Fruit fly (Drosophila melanogaster) whole organism, embryonic: ENCODE measurements around the gene eIF3i.
A peak's percentile ranks its signal among the peaks of the same experiment; 100 is the strongest.

Source experiments
- BtbVII ChIP-seq: fragments of 200-800 bp; sonication (Bioruptor generic); optimal IDR thresholded peaks from 3 replicates; lab custom pipeline; 2017; ENCODE audit warnings: missing biosample characterization, mild to moderate bottlenecking, missing genetic modification characterization
- Bteb2 ChIP-seq: fragments of 200-800 bp; sonication (Bioruptor generic); optimal IDR thresholded peaks from 2 replicates; lab custom pipeline; 2016; ENCODE audit warnings: missing biosample characterization, missing genetic modification characterization
- C15 ChIP-seq: fragments of 200-800 bp; sonication (Bioruptor generic); IDR thresholded peaks from 3 replicates; pipeline ENCODE4 v1.3.6; 2022; ENCODE audit warnings: missing biosample characterization, missing genetic modification characterization
- CG11695 ChIP-seq: fragments of 200-800 bp; sonication (Bioruptor generic); IDR thresholded peaks from 3 replicates; pipeline ENCODE4 v1.3.6; 2022; ENCODE audit warnings: missing biosample characterization, missing genetic modification characterization
- CG12104 ChIP-seq: fragments of 200-800 bp; sonication (Bioruptor generic); optimal IDR thresholded peaks from 3 replicates; lab custom pipeline; 2016; ENCODE audit warnings: missing biosample characterization, missing genetic modification characterization
- CG13775 ChIP-seq: fragments of 200-800 bp; sonication (Bioruptor generic); optimal IDR thresholded peaks from 3 replicates; lab custom pipeline; 2017; ENCODE audit warnings: missing biosample characterization, mild to moderate bottlenecking, missing genetic modification characterization
- CG14014 ChIP-seq: fragments of 200-800 bp; sonication (Bioruptor generic); IDR thresholded peaks from 2 replicates; pipeline ENCODE4 v1.3.6; 2022; ENCODE audit warnings: missing biosample characterization, missing genetic modification characterization
- CG14667 ChIP-seq: fragments of 200-800 bp; sonication (Bioruptor generic); IDR thresholded peaks from 2 replicates; pipeline ENCODE4 v1.3.6; 2022; ENCODE audit warnings: missing biosample characterization, missing genetic modification characterization
- CG1529 ChIP-seq: fragments of 200-800 bp; sonication (Bioruptor generic); optimal IDR thresholded peaks from 3 replicates; lab custom pipeline; 2018; ENCODE audit warnings: missing biosample characterization, missing genetic modification characterization
- CG16779 ChIP-seq: fragments of 200-800 bp; sonication (Bioruptor generic); IDR thresholded peaks from 2 replicates; pipeline ENCODE4 v1.3.6; 2022; ENCODE audit warnings: missing biosample characterization, missing genetic modification characterization
- CG18262 ChIP-seq: fragments of 200-800 bp; optimal IDR thresholded peaks from 3 replicates; lab custom pipeline; 2019; ENCODE audit warnings: missing biosample characterization, mild to moderate bottlenecking, missing genetic modification characterization, moderate library complexity
- CG2199 ChIP-seq: fragments of 200-800 bp; sonication (Bioruptor generic); IDR thresholded peaks from 3 replicates; pipeline ENCODE4 v1.3.6; 2022; ENCODE audit warnings: missing biosample characterization, missing genetic modification characterization
- CG2712 ChIP-seq: fragments of 200-800 bp; optimal IDR thresholded peaks from 3 replicates; lab custom pipeline; 2019; ENCODE audit warnings: missing biosample characterization, mild to moderate bottlenecking, missing genetic modification characterization, moderate library complexity
- CG2875 ChIP-seq: fragments of 200-800 bp; sonication (Bioruptor generic); optimal IDR thresholded peaks from 2 replicates; lab custom pipeline; 2017; ENCODE audit warnings: missing biosample characterization, mild to moderate bottlenecking, missing genetic modification characterization, missing genetic modification reagents
- CG31365 ChIP-seq: fragments of 200-800 bp; sonication (Bioruptor generic); optimal IDR thresholded peaks from 2 replicates; lab custom pipeline; 2018; ENCODE audit warnings: missing biosample characterization, mild to moderate bottlenecking, missing genetic modification characterization
- CG32767 ChIP-seq: fragments of 200-800 bp; sonication (Bioruptor generic); IDR thresholded peaks from 2 replicates; pipeline ENCODE4 v1.3.6; 2022; ENCODE audit warnings: missing biosample characterization, missing genetic modification characterization
- CG3407 ChIP-seq: fragments of 200-800 bp; sonication (Bioruptor generic); optimal IDR thresholded peaks from 2 replicates; lab custom pipeline; 2018; ENCODE audit warnings: missing biosample characterization, mild to moderate bottlenecking, missing genetic modification characterization
- CG4854 ChIP-seq: fragments of 200-800 bp; sonication (Bioruptor generic); optimal IDR thresholded peaks from 2 replicates; lab custom pipeline; 2016; ENCODE audit warnings: missing biosample characterization, missing genetic modification characterization, inconsistent platforms
- CG7556 ChIP-seq: fragments of 200-800 bp; sonication (Bioruptor generic); optimal IDR thresholded peaks from 2 replicates; lab custom pipeline; 2017; ENCODE audit warnings: missing biosample characterization, mild to moderate bottlenecking, missing genetic modification characterization
- CG7928 ChIP-seq: fragments of 200-800 bp; sonication (Bioruptor generic); optimal IDR thresholded peaks from 2 replicates; lab custom pipeline; 2017; ENCODE audit warnings: missing biosample characterization, mild to moderate bottlenecking, missing genetic modification characterization
- CG8290 ChIP-seq, 3 experiments: fragments of 200-800 bp; sonication (Bioruptor generic); optimal IDR thresholded peaks; 2 replicates each; lab custom pipeline; 2016 to 2019; ENCODE audit warnings: missing biosample characterization in 3 of 3, missing genetic modification characterization in 3 of 3, mild to moderate bottlenecking in 2 of 3, moderate library complexity in 1 of 3
- CG8359 ChIP-seq: fragments of 200-800 bp; sonication (Bioruptor generic); optimal IDR thresholded peaks from 2 replicates; lab custom pipeline; 2017; ENCODE audit warnings: missing biosample characterization, mild to moderate bottlenecking, missing genetic modification characterization, borderline replicate concordance
- CG8924 ChIP-seq: fragments of 200-800 bp; optimal IDR thresholded peaks from 3 replicates; lab custom pipeline; 2019; ENCODE audit warnings: missing biosample characterization, mild to moderate bottlenecking, missing genetic modification characterization, moderate library complexity
- CG9817 ChIP-seq: fragments of 200-800 bp; sonication (Bioruptor generic); optimal IDR thresholded peaks from 2 replicates; lab custom pipeline; 2018; ENCODE audit warnings: missing biosample characterization, mild to moderate bottlenecking, missing genetic modification characterization, moderate library complexity
- CG9876 ChIP-seq: fragments of 200-800 bp; sonication (Bioruptor generic); optimal IDR thresholded peaks from 2 replicates; lab custom pipeline; 2016; ENCODE audit warnings: missing biosample characterization, missing genetic modification characterization
- Dref ChIP-seq: fragments of 200-800 bp; sonication (Bioruptor generic); IDR thresholded peaks from 2 replicates; pipeline ENCODE4 v1.3.6; 2022; ENCODE audit warnings: missing biosample characterization, missing genetic modification characterization
- Gug ChIP-seq: fragments of 200-800 bp; sonication (Bioruptor generic); IDR thresholded peaks from 4 replicates; pipeline ENCODE4 v1.3.6; 2022; ENCODE audit warnings: missing biosample characterization, missing genetic modification characterization
- HLH54F ChIP-seq: fragments of 200-800 bp; sonication (Bioruptor generic); optimal IDR thresholded peaks from 3 replicates; lab custom pipeline; 2016; ENCODE audit warnings: missing biosample characterization, missing genetic modification characterization
- Sox100B ChIP-seq: fragments of 200-800 bp; sonication (Bioruptor generic); optimal IDR thresholded peaks from 3 replicates; lab custom pipeline; 2018; ENCODE audit warnings: missing biosample characterization, mild to moderate bottlenecking, missing genetic modification characterization
- Sry-δ ChIP-seq: fragments of 200-800 bp; sonication (Bioruptor generic); optimal IDR thresholded peaks from 2 replicates; lab custom pipeline; 2016; ENCODE audit warnings: missing biosample characterization, missing genetic modification characterization
- Vsx1 ChIP-seq: fragments of 200-800 bp; sonication (Bioruptor generic); optimal IDR thresholded peaks from 2 replicates; lab custom pipeline; 2017; ENCODE audit warnings: missing biosample characterization, mild to moderate bottlenecking, missing genetic modification characterization, missing genetic modification reagents
- cato ChIP-seq: fragments of 200-800 bp; sonication (Bioruptor generic); optimal IDR thresholded peaks from 2 replicates; lab custom pipeline; 2016; ENCODE audit warnings: missing biosample characterization, missing genetic modification characterization, borderline replicate concordance
- crol ChIP-seq: fragments of 200-800 bp; sonication (Bioruptor generic); IDR thresholded peaks from 2 replicates; pipeline ENCODE4 v1.3.6; 2022; ENCODE audit warnings: missing biosample characterization, missing genetic modification characterization
- da ChIP-seq: fragments of 200-800 bp; sonication (Bioruptor generic); optimal IDR thresholded peaks from 2 replicates; lab custom pipeline; 2016; ENCODE audit warnings: missing biosample characterization, missing genetic modification characterization
- dm ChIP-seq: fragments of 200-800 bp; sonication (Bioruptor generic); optimal IDR thresholded peaks from 3 replicates; lab custom pipeline; 2016; ENCODE audit warnings: missing biosample characterization, missing genetic modification characterization
- emc ChIP-seq: fragments of 200-800 bp; sonication (Bioruptor generic); optimal IDR thresholded peaks from 2 replicates; lab custom pipeline; 2016; ENCODE audit warnings: missing biosample characterization, missing genetic modification characterization
- eyg ChIP-seq: fragments of 200-800 bp; sonication (Bioruptor generic); optimal IDR thresholded peaks from 3 replicates; lab custom pipeline; 2016; ENCODE audit warnings: missing biosample characterization, missing genetic modification characterization
- fd64A ChIP-seq: fragments of 200-800 bp; sonication (Bioruptor generic); optimal IDR thresholded peaks from 3 replicates; lab custom pipeline; 2018; ENCODE audit warnings: missing biosample characterization, mild to moderate bottlenecking, missing genetic modification characterization
- ftz-f1 ChIP-seq: fragments of 200-800 bp; sonication (Bioruptor generic); optimal IDR thresholded peaks from 2 replicates; lab custom pipeline; 2016; ENCODE audit warnings: missing biosample characterization, missing genetic modification characterization
- grau ChIP-seq: fragments of 200-800 bp; optimal IDR thresholded peaks from 3 replicates; lab custom pipeline; 2019; ENCODE audit warnings: missing biosample characterization, mild to moderate bottlenecking, missing genetic modification characterization, moderate library complexity
- h ChIP-seq: fragments of >200 bp; optimal IDR thresholded peaks from 2 replicates; lab custom pipeline; 2017
- insv ChIP-seq, 2 experiments: fragments of 200-800 bp; sonication (Bioruptor generic); optimal IDR thresholded peaks; 3 replicates each; lab custom pipeline; 2016 to 2018; ENCODE audit warnings: missing biosample characterization in 2 of 2, missing genetic modification characterization in 2 of 2
- lilli ChIP-seq: fragments of 200-800 bp; sonication (Bioruptor generic); optimal IDR thresholded peaks from 3 replicates; lab custom pipeline; 2016; ENCODE audit warnings: missing biosample characterization, missing genetic modification characterization
- maf-S ChIP-seq: fragments of 200-800 bp; sonication (Bioruptor generic); optimal IDR thresholded peaks from 2 replicates; lab custom pipeline; 2016; ENCODE audit warnings: missing biosample characterization, missing genetic modification characterization
- peb ChIP-seq: fragments of 200-800 bp; sonication (Bioruptor generic); IDR thresholded peaks from 2 replicates; pipeline ENCODE4 v1.3.6; 2022; ENCODE audit warnings: missing biosample characterization, missing genetic modification characterization
- sd ChIP-seq: fragments of 200-800 bp; sonication (Bioruptor generic); optimal IDR thresholded peaks from 3 replicates; lab custom pipeline; 2018; ENCODE audit warnings: missing biosample characterization, mild to moderate bottlenecking, missing genetic modification characterization, moderate library complexity
- sim ChIP-seq: fragments of 200-800 bp; sonication (Bioruptor generic); IDR thresholded peaks from 2 replicates; pipeline ENCODE4 v1.3.6; 2022; ENCODE audit warnings: missing biosample characterization, missing genetic modification characterization
- sima ChIP-seq: fragments of 200-800 bp; sonication (Bioruptor generic); optimal IDR thresholded peaks from 2 replicates; lab custom pipeline; 2016; ENCODE audit warnings: missing biosample characterization, missing genetic modification characterization
- slp2 ChIP-seq: fragments of 200-800 bp; sonication (Bioruptor generic); optimal IDR thresholded peaks from 2 replicates; lab custom pipeline; 2016; ENCODE audit warnings: missing biosample characterization, missing genetic modification characterization
- sr ChIP-seq: fragments of 200-800 bp; sonication (Bioruptor generic); IDR thresholded peaks from 3 replicates; pipeline ENCODE4 v1.3.6; 2022; ENCODE audit warnings: missing biosample characterization, missing genetic modification characterization
- twi ChIP-seq: fragments of 200-800 bp; optimal IDR thresholded peaks from 2 replicates; lab custom pipeline; 2019; ENCODE audit warnings: missing biosample characterization, mild to moderate bottlenecking, missing genetic modification characterization, moderate library complexity

The eIF3i gene

dm6 chr2L:4976988-4977551 lies 9.5 kb upstream of the eIF3i start, which contains the start of the genes Gmd and CG3792 (continued):
- TF ChIP-seq CG8359 (GFP tag; lab: Kevin White, UChicago) (peak; percentile 88), CG8290 (GFP tag; optimal IDR thresholded peaks at IDR 0.05; lab: Kevin White, UChicago) (peak; percentile 95), CG8290 (tag; optimal IDR thresholded peaks at IDR 0.05; lab: Kevin White, UChicago) (peak; percentile 82 to 84), da (GFP tag; lab: Kevin White, UChicago) (peak; percentile 69), CG16779 (GFP tag; lab: Robert Waterston, UW) (peak; percentile 89), dm (GFP tag; lab: Kevin White, UChicago) (peak; percentile 83), grau (tag; lab: Kevin White, UChicago) (peak; percentile 95), CG12104 (GFP tag; lab: Kevin White, UChicago) (peak; percentile 93), cato (peak; percentile 91), eyg (peak; percentile 67), Bteb2 (GFP tag; lab: Kevin White, UChicago) (peak; percentile 94), CG3407 (GFP tag; lab: Kevin White, UChicago) (peak; percentile 78), CG18262 (tag; lab: Kevin White, UChicago) (peak; percentile 97), CG14667 (peak; percentile 93), CG11695 (peak; percentile 96), Vsx1 (no peak), Dref (GFP tag; lab: Robert Waterston, UW) (peak; percentile 77), Gug (peak; percentile 94), CG7556 (GFP tag; lab: Kevin White, UChicago) (peak; percentile 96), CG7928 (peak; percentile 72), C15 (peak; percentile 92), sim (GFP tag; lab: Robert Waterston, UW) (peak; percentile 94), CG2199 (GFP tag; lab: Robert Waterston, UW) (peak; percentile 81; the same call in 1 of the 3 replicates), CG13775 (GFP tag; lab: Kevin White, UChicago) (peak; percentile 96), h (lab: Kevin White, UChicago) (no peak), sima (GFP tag; lab: Kevin White, UChicago) (peak; percentile 77), CG2875 (peak; percentile 88), crol (GFP tag; lab: Robert Waterston, UW) (peak; percentile 62), HLH54F (GFP tag; lab: Kevin White, UChicago) (peak; percentile 95), CG14014 (GFP tag; lab: Robert Waterston, UW) (peak; percentile 95), emc (peak; percentile 81), CG9817 (tag; lab: Kevin White, UChicago) (peak; percentile 92), BtbVII (GFP tag; lab: Kevin White, UChicago) (peak; percentile 95), CG32767 (GFP tag; lab: Robert Waterston, UW) (peak; percentile 95), sr (peak; percentile 61; the same call in 1 of the 3 replicates), CG1529 (GFP tag; lab: Kevin White, UChicago) (peak; percentile 86), maf-S (peak; percentile 95), fd64A (peak; percentile 54), sd (tag; lab: Kevin White, UChicago) (peak; percentile 93), CG8924 (tag; lab: Kevin White, UChicago) (peak; percentile 94), CG9876 (GFP tag; lab: Kevin White, UChicago) (peak; percentile 75), Sox100B (GFP tag; lab: Kevin White, UChicago) (no peak), lilli (GFP tag; lab: Kevin White, UChicago) (peak; percentile 98), insv (GFP tag; optimal IDR thresholded peaks at IDR 0.05; lab: Kevin White, UChicago) (peak in 1 of 2 experiments; percentile 77), Sry-δ (GFP tag; lab: Kevin White, UChicago) (peak; percentile 77), ftz-f1 (GFP tag; lab: Kevin White, UChicago) (peak; percentile 52), peb (peak; percentile 96), slp2 (GFP tag; lab: Kevin White, UChicago) (peak; percentile 94), CG31365 (tag; lab: Kevin White, UChicago) (peak; percentile 63), twi (tag; lab: Kevin White, UChicago) (peak; percentile 87), CG4854 (GFP tag; lab: Kevin White, UChicago) (peak; percentile 95), CG2712 (tag; lab: Kevin White, UChicago) (peak; percentile 97)
